6 fruit fly cellular contexts compared by ENCODE assay signal in the genomic region with DNA sequence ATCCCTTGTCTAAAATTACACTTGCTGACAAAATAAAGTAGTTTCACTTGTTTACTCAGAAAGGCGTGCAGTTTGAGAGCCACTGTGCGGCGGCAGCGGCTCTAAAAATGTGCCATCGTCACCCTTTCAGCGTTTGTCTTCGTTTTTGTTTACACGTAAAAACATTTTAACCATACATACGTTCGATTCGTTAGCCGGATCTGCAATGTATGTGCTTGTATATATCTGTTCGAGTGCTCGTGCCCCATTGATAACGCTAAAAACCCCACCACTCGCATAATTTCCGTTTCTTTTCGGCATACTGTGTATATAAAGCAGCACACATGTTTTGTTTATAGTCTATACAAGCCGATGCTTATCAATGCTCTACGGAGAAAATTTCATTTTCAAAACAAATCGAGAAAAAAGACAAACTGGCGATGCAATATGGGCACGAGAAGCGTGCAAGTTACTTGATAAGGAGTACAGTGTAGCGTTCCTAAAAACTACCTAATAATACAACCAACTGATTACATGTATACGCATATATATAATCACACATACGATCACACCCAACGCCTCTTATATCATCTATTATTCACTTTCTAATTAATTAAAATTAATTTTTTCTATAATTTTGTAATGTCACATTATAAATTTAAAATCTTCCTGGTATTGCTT.
TF ChIP-seq lines count a peak whose summit lies in the region.

No protein-coding gene starts in this region.

- TF ChIP-seq CTCF in S2 (optimal IDR thresholded peaks at IDR 0.05; lab: Kevin White, UChicago), result peak; percentile 39 to 42
- TF ChIP-seq CTCF in whole organism, embryonic (GFP tag; optimal IDR thresholded peaks at IDR 0.05; lab: Kevin White, UChicago), result no peak

TF ChIP-seq in whole organism, adult, 20 proteins besides CTCF, POLR2A, EP300 and RAD21 (continues in another document):
- TF ChIP-seq toe (GFP tag; optimal IDR thresholded peaks at IDR 0.05; lab: Kevin White, UChicago) (no peak), Clk (GFP tag; optimal IDR thresholded peaks at IDR 0.05; lab: Kevin White, UChicago) (peak; percentile 26), Hr96 (GFP tag; optimal IDR thresholded peaks at IDR 0.05; lab: Kevin White, UChicago) (no peak), cic (GFP tag; optimal IDR thresholded peaks at IDR 0.05; lab: Kevin White, UChicago) (peak; percentile 82), ovo (GFP tag; optimal IDR thresholded peaks at IDR 0.05; lab: Kevin White, UChicago) (peak; percentile 24), CG7045 (GFP tag; optimal IDR thresholded peaks at IDR 0.05; lab: Kevin White, UChicago) (peak; percentile 63), CG12768 (GFP tag; optimal IDR thresholded peaks at IDR 0.05; lab: Kevin White, UChicago) (peak; percentile 53), CG11617 (GFP tag; optimal IDR thresholded peaks at IDR 0.05; lab: Kevin White, UChicago) (peak; percentile 76), CG14711 (tag; optimal IDR thresholded peaks at IDR 0.05; lab: Kevin White, UChicago) (peak; percentile 81), CG7101 (tag; optimal IDR thresholded peaks at IDR 0.05; lab: Kevin White, UChicago) (peak; percentile 88), Mnt (GFP tag; optimal IDR thresholded peaks at IDR 0.05; lab: Kevin White, UChicago) (peak; percentile 70), bab1 (GFP tag; optimal IDR thresholded peaks at IDR 0.05; lab: Kevin White, UChicago) (peak; percentile 34), CG5204 (GFP tag; optimal IDR thresholded peaks at IDR 0.05; lab: Kevin White, UChicago) (no peak), CG1620 (GFP tag; optimal IDR thresholded peaks at IDR 0.05; lab: Kevin White, UChicago) (no peak), cnc (optimal IDR thresholded peaks at IDR 0.05; lab: Kevin White, UChicago) (no peak), Crg-1 (GFP tag; optimal IDR thresholded peaks at IDR 0.05; lab: Kevin White, UChicago) (no peak)

TF ChIP-seq in whole organism, embryonic, 481 proteins besides CTCF, POLR2A, EP300 and RAD21 (continues in another document):
- peak; percentile 66 for TF ChIP-seq CG7556 (GFP tag; optimal IDR thresholded peaks at IDR 0.05; lab: Kevin White, UChicago)
- no peak for TF ChIP-seq Dll (GFP tag; IDR thresholded peaks at IDR 0.05; lab: Robert Waterston, UW; ENCODE audit: partially characterized antibody)
- peak; percentile 35 for TF ChIP-seq CG4424 (GFP tag; optimal IDR thresholded peaks at IDR 0.05; lab: Kevin White, UChicago)
- peak; percentile 51 for TF ChIP-seq CG4730 (GFP tag; IDR thresholded peaks at IDR 0.05; lab: Robert Waterston, UW)
- TF ChIP-seq bab2 (GFP tag; optimal IDR thresholded peaks at IDR 0.05; lab: Kevin White, UChicago), result no peak
- no peak for TF ChIP-seq CG1647 (GFP tag; optimal IDR thresholded peaks at IDR 0.05; lab: Kevin White, UChicago)
- peak in 1 of 2 experiments; percentile 71 for TF ChIP-seq Hr51 (GFP tag; optimal IDR thresholded peaks at IDR 0.05; lab: Kevin White, UChicago)
- TF ChIP-seq CG1529 (GFP tag; optimal IDR thresholded peaks at IDR 0.05; lab: Kevin White, UChicago), result no peak
- no peak for TF ChIP-seq CG12299 (tag; optimal IDR thresholded peaks at IDR 0.05; lab: Kevin White, UChicago)
- TF ChIP-seq H2.0 (GFP tag; IDR thresholded peaks at IDR 0.05; lab: Robert Waterston, UW), result peak; percentile 29; the same call in 1 of the 2 replicates
- no peak for TF ChIP-seq prd (optimal IDR thresholded peaks at IDR 0.05; lab: Kevin White, UChicago)
- TF ChIP-seq prd (GFP tag; IDR thresholded peaks at IDR 0.05; lab: Robert Waterston, UW), result peak; percentile 67
- no peak for TF ChIP-seq ranshi (GFP tag; IDR thresholded peaks at IDR 0.05; lab: Robert Waterston, UW)
- no peak for TF ChIP-seq CG14965 (GFP tag; optimal IDR thresholded peaks at IDR 0.05; lab: Kevin White, UChicago; ENCODE audit: borderline replicate concordance)
- no peak for TF ChIP-seq Dek (tag; optimal IDR thresholded peaks at IDR 0.05; lab: Kevin White, UChicago)
- peak; percentile 53 for TF ChIP-seq CG7745 (tag; optimal IDR thresholded peaks at IDR 0.05; lab: Kevin White, UChicago)
- TF ChIP-seq CG13894 (tag; optimal IDR thresholded peaks at IDR 0.05; lab: Kevin White, UChicago), result no peak

TF ChIP-seq in whole organism, prepupa, 60 proteins besides CTCF, POLR2A, EP300 and RAD21 (continues in another document):
- TF ChIP-seq CG3032 (tag; optimal IDR thresholded peaks at IDR 0.05; lab: Kevin White, UChicago), result peak; percentile 53
- TF ChIP-seq CG8119 (GFP tag; IDR thresholded peaks at IDR 0.05; lab: Robert Waterston, UW), result peak; percentile 68
- no peak for TF ChIP-seq CG3919 (GFP tag; optimal IDR thresholded peaks at IDR 0.05; lab: Kevin White, UChicago)
- TF ChIP-seq Eip78C (GFP tag; lab: Kevin White, UChicago), result peak; percentile 75
- no peak for TF ChIP-seq Eip93F (GFP tag; optimal IDR thresholded peaks at IDR 0.05; lab: Kevin White, UChicago)
- TF ChIP-seq CG8319 (GFP tag; optimal IDR thresholded peaks at IDR 0.05; lab: Kevin White, UChicago), result peak; percentile 7
- TF ChIP-seq Ets96B (tag; optimal IDR thresholded peaks at IDR 0.05; lab: Kevin White, UChicago), result peak; percentile 57
- TF ChIP-seq svp (GFP tag; lab: Kevin White, UChicago), result no peak
- no peak for TF ChIP-seq net (GFP tag; optimal IDR thresholded peaks at IDR 0.05; lab: Kevin White, UChicago)
- peak; percentile 29 for TF ChIP-seq vri (GFP tag; optimal IDR thresholded peaks at IDR 0.05; lab: Kevin White, UChicago)
- TF ChIP-seq topi (GFP tag; optimal IDR thresholded peaks at IDR 0.05; lab: Kevin White, UChicago), result peak; percentile 15
- no peak for TF ChIP-seq Hr39 (GFP tag; optimal IDR thresholded peaks at IDR 0.05; lab: Kevin White, UChicago)
- peak; percentile 35 for TF ChIP-seq CG10631 (GFP tag; optimal IDR thresholded peaks at IDR 0.05; lab: Kevin White, UChicago)
- TF ChIP-seq lz (GFP tag; optimal IDR thresholded peaks at IDR 0.05; lab: Kevin White, UChicago), result peak; percentile 19
- peak; percentile 2 for TF ChIP-seq Met (GFP tag; optimal IDR thresholded peaks at IDR 0.05; lab: Kevin White, UChicago)
- no peak for TF ChIP-seq CG6808 (GFP tag; optimal IDR thresholded peaks at IDR 0.05; lab: Kevin White, UChicago)
- no peak for TF ChIP-seq Blimp-1 (GFP tag; optimal IDR thresholded peaks at IDR 0.05; lab: Kevin White, UChicago)
- TF ChIP-seq Hr4 (GFP tag; optimal IDR thresholded peaks at IDR 0.05; lab: Kevin White, UChicago), result peak; percentile 26

TF ChIP-seq in whole organism, pupa, 21 proteins besides CTCF, POLR2A, EP300 and RAD21 (continues in another document):
- no peak for TF ChIP-seq EcR (GFP tag; optimal IDR thresholded peaks at IDR 0.05; lab: Kevin White, UChicago)
- no peak for TF ChIP-seq CG13204 (GFP tag; optimal IDR thresholded peaks at IDR 0.05; lab: Kevin White, UChicago)
- TF ChIP-seq CG8301 (tag; optimal IDR thresholded peaks at IDR 0.05; lab: Kevin White, UChicago), result peak; percentile 18
- no peak for TF ChIP-seq rn (GFP tag; IDR thresholded peaks at IDR 0.05; lab: Robert Waterston, UW)
- TF ChIP-seq CG17806 (tag; optimal IDR thresholded peaks at IDR 0.05; lab: Kevin White, UChicago), result peak; percentile 48
- TF ChIP-seq CG14655 (GFP tag; optimal IDR thresholded peaks at IDR 0.05; lab: Kevin White, UChicago), result peak; percentile 52
- TF ChIP-seq Snoo (tag; optimal IDR thresholded peaks at IDR 0.05; lab: Kevin White, UChicago), result peak; percentile 23
- TF ChIP-seq Pif1B (GFP tag; optimal IDR thresholded peaks at IDR 0.05; lab: Kevin White, UChicago), result no peak
- no peak for TF ChIP-seq CG32121 (GFP tag; IDR thresholded peaks at IDR 0.05; lab: Robert Waterston, UW)
- TF ChIP-seq CG34367 (tag; optimal IDR thresholded peaks at IDR 0.05; lab: Kevin White, UChicago), result peak; percentile 46
- no peak for TF ChIP-seq CG10348 (GFP tag; IDR thresholded peaks at IDR 0.05; lab: Robert Waterston, UW)
- TF ChIP-seq CG12605 (GFP tag; IDR thresholded peaks at IDR 0.05; lab: Robert Waterston, UW), result no peak; the same call in 1 of the 2 replicates
- 0 out of 3 replicates have a peak, but pooled peaks have one; percentile 39 for TF ChIP-seq CG4496 (GFP tag; IDR thresholded peaks at IDR 0.05; lab: Robert Waterston, UW)
- peak; percentile 36 for TF ChIP-seq Ets98B (GFP tag; IDR thresholded peaks at IDR 0.05; lab: Robert Waterston, UW)
- TF ChIP-seq gl (tag; optimal IDR thresholded peaks at IDR 0.05; lab: Kevin White, UChicago), result no peak
- peak; percentile 8 for TF ChIP-seq Pif1A (GFP tag; optimal IDR thresholded peaks at IDR 0.05; lab: Kevin White, UChicago)
- TF ChIP-seq CG15710 (tag; optimal IDR thresholded peaks at IDR 0.05; lab: Kevin White, UChicago), result peak; percentile 56
- peak; percentile 13 for TF ChIP-seq CG9948 (tag; optimal IDR thresholded peaks at IDR 0.05; lab: Kevin White, UChicago)
- TF ChIP-seq CG8159 (tag; optimal IDR thresholded peaks at IDR 0.05; lab: Kevin White, UChicago), result peak; percentile 61

TF ChIP-seq in whole organism, wandering third instar larva, 38 proteins besides CTCF, POLR2A, EP300 and RAD21 (continues in another document):
- TF ChIP-seq Abd-B (GFP tag; optimal IDR thresholded peaks at IDR 0.05; lab: Kevin White, UChicago) (no peak), pan (optimal IDR thresholded peaks at IDR 0.05; lab: Kevin White, UChicago) (no peak), Vsx2 (GFP tag; optimal IDR thresholded peaks at IDR 0.05; lab: Kevin White, UChicago; ENCODE audit: partially characterized antibody) (no peak), usp (GFP tag; optimal IDR thresholded peaks at IDR 0.05; lab: Kevin White, UChicago) (no peak), ey (GFP tag; optimal IDR thresholded peaks at IDR 0.05; lab: Kevin White, UChicago) (no peak), N (GFP tag; optimal IDR thresholded peaks at IDR 0.05; lab: Kevin White, UChicago) (no peak), tai (GFP tag; optimal IDR thresholded peaks at IDR 0.05; lab: Kevin White, UChicago) (no peak), brk (GFP tag; optimal IDR thresholded peaks at IDR 0.05; lab: Kevin White, UChicago) (peak; percentile 4), Sp1 (GFP tag; optimal IDR thresholded peaks at IDR 0.05; lab: Kevin White, UChicago) (peak; percentile 56), dsf (GFP tag; optimal IDR thresholded peaks at IDR 0.05; lab: Kevin White, UChicago; ENCODE audit: borderline replicate concordance) (no peak), OdsH (GFP tag; optimal IDR thresholded peaks at IDR 0.05; lab: Kevin White, UChicago) (peak; percentile 56), Hr83 (GFP tag; optimal IDR thresholded peaks at IDR 0.05; lab: Kevin White, UChicago; ENCODE audit: poor library complexity, severe bottlenecking) (no peak), sage (GFP tag; optimal IDR thresholded peaks at IDR 0.05; lab: Kevin White, UChicago) (no peak), lola (GFP tag; optimal IDR thresholded peaks at IDR 0.05; lab: Kevin White, UChicago) (no peak), sv (GFP tag; optimal IDR thresholded peaks at IDR 0.05; lab: Kevin White, UChicago) (no peak), CG9705 (GFP tag; optimal IDR thresholded peaks at IDR 0.05; lab: Kevin White, UChicago) (no peak), Myc (optimal IDR thresholded peaks at IDR 0.05; lab: Kevin White, UChicago) (no peak), br (GFP tag; optimal IDR thresholded peaks at IDR 0.05; lab: Kevin White, UChicago) (peak; percentile 16), h (GFP tag; optimal IDR thresholded peaks at IDR 0.05; lab: Kevin White, UChicago) (peak; percentile 65), foxo (GFP tag; optimal IDR thresholded peaks at IDR 0.05; lab: Kevin White, UChicago) (peak in 1 of 2 experiments; percentile 63), Hr78 (GFP tag; optimal IDR thresholded peaks at IDR 0.05; lab: Kevin White, UChicago) (no peak)
